Worm (Caenorhabditis elegans) whole organism, young adult: Measurements from ENCODE around the gene ndx-6.

Experiments
- F49E8.2 ChIP-seq: sonication (generic microtip); optimal IDR thresholded peaks from 3 replicates; lab custom pipeline; 2017; ENCODE audit warnings: missing genetic modification characterization, mild to moderate bottlenecking, missing compliant biosample characterization, antibody characterized with exemption, moderate library complexity; ENCODE audit not compliant: insufficient read depth
- ama-1 ChIP-seq, 3 experiments: fragments of 150-350 bp in 1 of 3; sonication (generic microtip) in 2 of 3; optimal IDR thresholded peaks; 2 replicates each; lab custom pipeline; 2014 to 2018; ENCODE audit warnings: missing biosample characterization in 2 of 3, missing genetic modification characterization in 2 of 3, missing genetic modification reagents in 2 of 3
- madf-3 ChIP-seq: fragments of 200-800 bp; sonication (Bioruptor generic); IDR thresholded peaks from 2 replicates; pipeline ENCODE4 v1.3.6; 2022; ENCODE audit warnings: missing genetic modification reagents, missing genetic modification characterization, missing compliant biosample characterization
- rcor-1 ChIP-seq: fragments of 200-800 bp; sonication (Bioruptor generic); IDR thresholded peaks from 2 replicates; pipeline ENCODE4 v1.3.6; 2022; ENCODE audit warnings: missing genetic modification reagents, missing genetic modification characterization, missing compliant biosample characterization

DNA sequence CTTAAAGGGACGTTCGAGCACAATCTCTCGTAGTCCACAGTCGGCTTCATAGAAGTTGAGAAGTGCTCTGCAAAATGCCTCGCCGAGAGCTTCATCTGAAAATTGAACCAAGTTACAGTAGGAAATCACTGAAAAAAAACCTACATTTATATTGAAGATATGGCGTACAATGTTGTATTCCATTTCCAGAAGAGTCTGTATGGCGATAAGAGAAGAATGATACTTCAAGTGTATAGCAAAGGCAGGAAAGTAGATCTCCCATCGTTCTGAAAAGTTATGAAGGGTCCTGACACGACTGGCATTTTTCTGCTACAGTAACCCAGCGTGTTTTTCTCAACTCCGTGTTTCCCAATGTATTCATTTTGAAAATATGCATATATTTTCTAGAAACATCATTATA lies 5.4 kb downstream of the ndx-6 start:
- TF ChIP-seq madf-3 (GFP tag; lab: Robert Waterston, UW): no peak
- no peak for TF ChIP-seq rcor-1 (GFP tag; lab: Robert Waterston, UW)
- TF ChIP-seq F49E8.2: no peak
- TF ChIP-seq ama-1 (optimal IDR thresholded peaks at IDR 0.05; lab: Kevin White, UChicago): no peak
- TF ChIP-seq ama-1 (GFP tag; optimal IDR thresholded peaks at IDR 0.05; lab: Kevin White, UChicago): no peak
